Fruit fly (Drosophila melanogaster) whole organism, wandering third instar larva: Measurements from ENCODE around the gene mRpS10.

Experiments
- CrebA ChIP-seq: fragments of 200-800 bp; sonication (Bioruptor generic); optimal IDR thresholded peaks from 2 replicates; lab custom pipeline; 2016; ENCODE audit warnings: missing biosample characterization, mild to moderate bottlenecking, missing genetic modification characterization, borderline replicate concordance
- HLH106 ChIP-seq: fragments of 200-800 bp; optimal IDR thresholded peaks from 3 replicates; lab custom pipeline; 2019; ENCODE audit warnings: missing biosample characterization, mild to moderate bottlenecking, missing genetic modification characterization, moderate library complexity
- Hr78 ChIP-seq: fragments of >200 bp; optimal IDR thresholded peaks from 2 replicates; lab custom pipeline; 2017; ENCODE audit warnings: missing biosample characterization, missing genetic modification characterization
- br ChIP-seq: fragments of 200-800 bp; sonication (Bioruptor generic); optimal IDR thresholded peaks from 2 replicates; lab custom pipeline; 2016; ENCODE audit warnings: missing biosample characterization, missing genetic modification characterization
- fru ChIP-seq: fragments of 200-800 bp; sonication (Bioruptor generic); optimal IDR thresholded peaks from 3 replicates; lab custom pipeline; 2016; ENCODE audit warnings: missing biosample characterization, mild to moderate bottlenecking, missing genetic modification characterization
- h ChIP-seq: fragments of 200-800 bp; sonication (Bioruptor generic); optimal IDR thresholded peaks from 3 replicates; lab custom pipeline; 2016; ENCODE audit warnings: missing biosample characterization, mild to moderate bottlenecking, missing genetic modification characterization
- jim ChIP-seq: fragments of 175-275, 200-325 bp; sonication (Bioruptor generic); optimal IDR thresholded peaks from 2 replicates; lab custom pipeline; 2016; ENCODE audit warnings: missing biosample characterization, mild to moderate bottlenecking, missing genetic modification characterization
- psq ChIP-seq: fragments of 200-800 bp; sonication (Bioruptor generic); optimal IDR thresholded peaks from 3 replicates; lab custom pipeline; 2017; ENCODE audit warnings: missing biosample characterization, mild to moderate bottlenecking, missing genetic modification characterization, moderate library complexity
- sv ChIP-seq: fragments of 200-800 bp; sonication (Bioruptor generic); optimal IDR thresholded peaks from 3 replicates; lab custom pipeline; 2016; ENCODE audit warnings: missing biosample characterization, missing genetic modification characterization
- woc ChIP-seq: sonication (Bioruptor generic); optimal IDR thresholded peaks from 2 replicates; lab custom pipeline; 2016; ENCODE audit warnings: missing biosample characterization, mild to moderate bottlenecking, missing genetic modification characterization

dm6 chr3R:15230285-15230684 lies 820 bp downstream of the mRpS10 start, which contains the start of gene CG34316:
- TF ChIP-seq HLH106: no peak
- TF ChIP-seq psq: no peak
- no peak for TF ChIP-seq br (GFP tag; lab: Kevin White, UChicago)
- no peak for TF ChIP-seq fru (GFP tag; lab: Kevin White, UChicago)
- no peak for TF ChIP-seq sv
- no peak for TF ChIP-seq jim
- TF ChIP-seq woc: no peak
- no peak for TF ChIP-seq Hr78 (GFP tag; lab: Kevin White, UChicago)
- no peak for TF ChIP-seq h (GFP tag; lab: Kevin White, UChicago)
- no peak for TF ChIP-seq CrebA (GFP tag; lab: Kevin White, UChicago)
